Fruit fly (Drosophila melanogaster) whole organism, embryonic: ENCODE results near the gene et.

Experiments used
- Ada2b ChIP-seq: fragments of 200-800 bp; sonication (Bioruptor generic); IDR thresholded peaks from 2 replicates; pipeline ENCODE4 v1.3.6; 2022; ENCODE audit warnings: missing biosample characterization, missing genetic modification characterization
- Antp ChIP-seq: fragments of 200-800 bp; sonication (Bioruptor generic); optimal IDR thresholded peaks from 3 replicates; lab custom pipeline; 2016; ENCODE audit warnings: missing biosample characterization, missing genetic modification characterization
- Asciz ChIP-seq: fragments of 200-800 bp; sonication (Bioruptor generic); optimal IDR thresholded peaks from 2 replicates; lab custom pipeline; 2017; ENCODE audit warnings: missing biosample characterization, mild to moderate bottlenecking, missing genetic modification characterization, missing genetic modification reagents
- CG10267 ChIP-seq: fragments of 200-800 bp; sonication (Bioruptor generic); optimal IDR thresholded peaks from 2 replicates; lab custom pipeline; 2018; ENCODE audit warnings: missing biosample characterization, mild to moderate bottlenecking, missing genetic modification characterization, moderate library complexity
- CG11093 ChIP-seq: fragments of 200-800 bp; sonication (Bioruptor generic); IDR thresholded peaks from 3 replicates; pipeline ENCODE4 v1.3.6; 2022; ENCODE audit warnings: missing biosample characterization, missing genetic modification characterization
- CG11695 ChIP-seq: fragments of 200-800 bp; sonication (Bioruptor generic); IDR thresholded peaks from 3 replicates; pipeline ENCODE4 v1.3.6; 2022; ENCODE audit warnings: missing biosample characterization, missing genetic modification characterization
- CG12744 ChIP-seq: fragments of 200-800 bp; sonication (Bioruptor generic); optimal IDR thresholded peaks from 2 replicates; lab custom pipeline; 2016; ENCODE audit warnings: missing biosample characterization, missing genetic modification characterization
- CG13296 ChIP-seq: fragments of 200-800 bp; sonication (Bioruptor generic); optimal IDR thresholded peaks from 3 replicates; lab custom pipeline; 2018; ENCODE audit warnings: missing biosample characterization, mild to moderate bottlenecking, missing genetic modification characterization
- CG13894 ChIP-seq: fragments of 200-800 bp; sonication (Bioruptor generic); optimal IDR thresholded peaks from 3 replicates; lab custom pipeline; 2018; ENCODE audit warnings: missing biosample characterization, mild to moderate bottlenecking, missing genetic modification characterization, moderate library complexity
- CG14441 ChIP-seq: fragments of 200-800 bp; sonication (Bioruptor generic); IDR thresholded peaks from 2 replicates; pipeline ENCODE4 v1.3.6; 2022; ENCODE audit warnings: missing biosample characterization, missing genetic modification characterization
- CG15479 ChIP-seq: fragments of 200-800 bp; sonication (Bioruptor generic); optimal IDR thresholded peaks from 3 replicates; lab custom pipeline; 2019; ENCODE audit warnings: missing biosample characterization, mild to moderate bottlenecking, missing genetic modification characterization, moderate library complexity
- CG15696 ChIP-seq: fragments of 200-800 bp; sonication (Bioruptor generic); optimal IDR thresholded peaks from 2 replicates; lab custom pipeline; 2019; ENCODE audit warnings: missing biosample characterization, mild to moderate bottlenecking, missing genetic modification characterization, moderate library complexity
- CG30020 ChIP-seq: fragments of 200-800 bp; optimal IDR thresholded peaks from 2 replicates; lab custom pipeline; 2019; ENCODE audit warnings: missing biosample characterization, mild to moderate bottlenecking, missing genetic modification characterization, moderate library complexity
- CG31388 ChIP-seq: fragments of 200-800 bp; sonication (Bioruptor generic); optimal IDR thresholded peaks from 2 replicates; lab custom pipeline; 2016; ENCODE audit warnings: missing biosample characterization, missing genetic modification characterization
- CG3407 ChIP-seq: fragments of 200-800 bp; sonication (Bioruptor generic); optimal IDR thresholded peaks from 2 replicates; lab custom pipeline; 2018; ENCODE audit warnings: missing biosample characterization, mild to moderate bottlenecking, missing genetic modification characterization
- CG34376 ChIP-seq: fragments of 200-800 bp; sonication (Bioruptor generic); optimal IDR thresholded peaks from 2 replicates; lab custom pipeline; 2018; ENCODE audit warnings: missing biosample characterization, mild to moderate bottlenecking, missing genetic modification characterization
- CG4424 ChIP-seq: fragments of 200-800 bp; sonication (Bioruptor generic); optimal IDR thresholded peaks from 3 replicates; lab custom pipeline; 2016; ENCODE audit warnings: missing biosample characterization, missing genetic modification characterization
- CG7271 ChIP-seq: fragments of 200-800 bp; sonication (Bioruptor generic); optimal IDR thresholded peaks from 2 replicates; lab custom pipeline; 2018; ENCODE audit warnings: missing biosample characterization, mild to moderate bottlenecking, missing genetic modification characterization, moderate library complexity
- CG7786 ChIP-seq: fragments of 200-800 bp; sonication (Bioruptor generic); optimal IDR thresholded peaks from 2 replicates; lab custom pipeline; 2016; ENCODE audit warnings: missing biosample characterization, missing genetic modification characterization
- CG8089 ChIP-seq: fragments of 200-800 bp; sonication (Bioruptor generic); optimal IDR thresholded peaks from 3 replicates; lab custom pipeline; 2016; ENCODE audit warnings: missing biosample characterization, missing genetic modification characterization
- Eip74EF ChIP-seq, 2 experiments: fragments of 200-800 bp in 1 of 2; fragments of >200 bp in 1 of 2; sonication (Bioruptor generic) in 1 of 2; optimal IDR thresholded peaks; 2 replicates each; lab custom pipeline; 2017 to 2019; ENCODE audit warnings: missing biosample characterization in 2 of 2, missing genetic modification characterization in 2 of 2, mild to moderate bottlenecking in 1 of 2, moderate library complexity in 1 of 2
- Ets65A ChIP-seq: fragments of 200-800 bp; sonication (Bioruptor generic); peaks from one replicate; lab custom pipeline; 2016; ENCODE audit warnings: missing biosample characterization, missing genetic modification characterization
- Hand ChIP-seq: fragments of 200-800 bp; sonication (Bioruptor generic); optimal IDR thresholded peaks from 2 replicates; lab custom pipeline; 2017; ENCODE audit warnings: mild to moderate bottlenecking, missing biosample characterization, missing genetic modification reagents, missing genetic modification characterization
- MESR4 ChIP-seq: fragments of 200-800 bp; sonication (Bioruptor generic); optimal IDR thresholded peaks from 2 replicates; lab custom pipeline; 2018; ENCODE audit warnings: missing biosample characterization, mild to moderate bottlenecking, missing genetic modification characterization, moderate library complexity
- Mes4 ChIP-seq: fragments of 200-800 bp; sonication (Bioruptor generic); optimal IDR thresholded peaks from 2 replicates; lab custom pipeline; 2016; ENCODE audit warnings: missing biosample characterization, missing genetic modification characterization
- NFAT ChIP-seq: fragments of 200-800 bp; sonication (Bioruptor generic); IDR thresholded peaks from 2 replicates; pipeline ENCODE4 v1.3.6; 2022; ENCODE audit warnings: missing biosample characterization, missing genetic modification characterization
- Rfx ChIP-seq: fragments of 200-800 bp; sonication (Bioruptor generic); IDR thresholded peaks from 2 replicates; pipeline ENCODE4 v1.3.6; 2022; ENCODE audit warnings: missing biosample characterization, missing genetic modification characterization
- Usf ChIP-seq: fragments of 200-800 bp; sonication (Bioruptor generic); optimal IDR thresholded peaks from 2 replicates; lab custom pipeline; 2017; ENCODE audit warnings: missing genotype, missing biosample characterization, missing genetic modification characterization
- ab ChIP-seq: fragments of 200-800 bp; sonication (Bioruptor generic); optimal IDR thresholded peaks from 2 replicates; lab custom pipeline; 2016; ENCODE audit warnings: missing biosample characterization, missing genetic modification characterization
- br ChIP-seq: fragments of >200 bp; optimal IDR thresholded peaks from 2 replicates; lab custom pipeline; 2017
- cad ChIP-seq: fragments of >200 bp; optimal IDR thresholded peaks from 2 replicates; lab custom pipeline; 2017; ENCODE audit warnings: missing biosample characterization, missing genetic modification characterization
- cas ChIP-seq: fragments of 200-800 bp; sonication (Bioruptor generic); IDR thresholded peaks from 2 replicates; pipeline ENCODE4 v1.3.6; 2022; ENCODE audit warnings: missing biosample characterization, missing genetic modification characterization
- cg ChIP-seq: fragments of 200-800 bp; sonication (Bioruptor generic); optimal IDR thresholded peaks from 3 replicates; lab custom pipeline; 2019; ENCODE audit warnings: missing biosample characterization, mild to moderate bottlenecking, missing genetic modification characterization, moderate library complexity
- chinmo ChIP-seq: fragments of 200-800 bp; sonication (Bioruptor generic); IDR thresholded peaks from 4 replicates; pipeline ENCODE4 v1.3.6; 2022; ENCODE audit warnings: missing biosample characterization, missing genetic modification characterization; ENCODE audit not compliant: partially characterized antibody
- grn ChIP-seq: fragments of 200-800 bp; sonication (Bioruptor generic); optimal IDR thresholded peaks from 3 replicates; lab custom pipeline; 2017; ENCODE audit warnings: missing biosample characterization, missing genetic modification characterization
- gsb ChIP-seq: fragments of 200-800 bp; sonication (Bioruptor generic); IDR thresholded peaks from 2 replicates; pipeline ENCODE4 v1.3.6; 2022; ENCODE audit warnings: missing biosample characterization, missing genetic modification characterization
- insv ChIP-seq, 2 experiments: fragments of 200-800 bp; sonication (Bioruptor generic); optimal IDR thresholded peaks; 3 replicates each; lab custom pipeline; 2016 to 2018; ENCODE audit warnings: missing biosample characterization in 2 of 2, missing genetic modification characterization in 2 of 2
- kni ChIP-seq: fragments of 200-800 bp; sonication (Bioruptor generic); optimal IDR thresholded peaks from 3 replicates; lab custom pipeline; 2017; ENCODE audit warnings: mild to moderate bottlenecking, missing biosample characterization, missing genetic modification reagents, missing genetic modification characterization
- nau ChIP-seq: fragments of 200-800 bp; sonication (Bioruptor generic); optimal IDR thresholded peaks from 3 replicates; lab custom pipeline; 2017; ENCODE audit warnings: missing biosample characterization, mild to moderate bottlenecking, missing genetic modification characterization, missing genetic modification reagents
- odd ChIP-seq: fragments of 200-800 bp; sonication (Bioruptor generic); optimal IDR thresholded peaks from 2 replicates; lab custom pipeline; 2017; ENCODE audit warnings: missing biosample characterization, mild to moderate bottlenecking, missing genetic modification characterization
- onecut ChIP-seq: fragments of 200-800 bp; sonication (Bioruptor generic); IDR thresholded peaks from 2 replicates; pipeline ENCODE4 v1.3.6; 2022; ENCODE audit warnings: missing biosample characterization, missing genetic modification characterization
- pan ChIP-seq, 4 experiments: fragments of >200 bp in 3 of 4; fragments of 200-800 bp in 1 of 4; sonication (Bioruptor generic) in 1 of 4; optimal IDR thresholded peaks in 3 of 4; IDR thresholded peaks in 1 of 4; 2 replicates each; pipeline versions ENCODE4 v1.3.6 to Lab custom; 2017 to 2022; ENCODE audit warnings: missing biosample characterization in 2 of 4, missing genetic modification characterization in 2 of 4, mixed read lengths in 1 of 4
- ranshi ChIP-seq: fragments of 200-800 bp; sonication (Bioruptor generic); IDR thresholded peaks from 2 replicates; pipeline ENCODE4 v1.3.6; 2022; ENCODE audit warnings: missing biosample characterization, missing genetic modification characterization
- seq ChIP-seq: fragments of 200-800 bp; sonication (Bioruptor generic); IDR thresholded peaks from 2 replicates; pipeline ENCODE4 v1.3.6; 2022; ENCODE audit warnings: missing biosample characterization, missing genetic modification characterization
- shn ChIP-seq: fragments of 200-800 bp; sonication (Bioruptor generic); optimal IDR thresholded peaks from 3 replicates; lab custom pipeline; 2016; ENCODE audit warnings: missing biosample characterization, missing genetic modification characterization
- sisA ChIP-seq: fragments of 200-800 bp; sonication (Bioruptor generic); IDR thresholded peaks from 2 replicates; pipeline ENCODE4 v1.3.6; 2022; ENCODE audit warnings: missing biosample characterization, missing genetic modification characterization
- trem ChIP-seq: fragments of 200-800 bp; optimal IDR thresholded peaks from 3 replicates; lab custom pipeline; 2019; ENCODE audit warnings: missing biosample characterization, mild to moderate bottlenecking, missing genetic modification characterization, moderate library complexity
- twi ChIP-seq: fragments of 200-800 bp; optimal IDR thresholded peaks from 2 replicates; lab custom pipeline; 2019; ENCODE audit warnings: missing biosample characterization, mild to moderate bottlenecking, missing genetic modification characterization, moderate library complexity
- z ChIP-seq: fragments of 200-800 bp; sonication (Bioruptor generic); IDR thresholded peaks from 3 replicates; pipeline ENCODE4 v1.3.6; 2022; ENCODE audit warnings: missing biosample characterization, missing genetic modification characterization

et gene

dm6 chrX:19692951-19693698 is 17.4 kb upstream of the et start, which contains the start of gene Mer (continued):
- peak; percentile 81 for TF ChIP-seq CG7786 (GFP tag; lab: Kevin White, UChicago)
- peak; percentile 84 for TF ChIP-seq CG13894
- TF ChIP-seq CG15696 (tag; lab: Kevin White, UChicago): peak; percentile 68
- no peak for TF ChIP-seq chinmo (GFP tag; lab: Robert Waterston, UW)
- TF ChIP-seq NFAT: peak; percentile 48
- TF ChIP-seq br (lab: Kevin White, UChicago): no peak
- TF ChIP-seq shn (GFP tag; lab: Kevin White, UChicago): peak; percentile 89
- TF ChIP-seq Hand (GFP tag; lab: Kevin White, UChicago): peak; percentile 80
- peak; percentile 57 for TF ChIP-seq Usf (GFP tag; lab: Kevin White, UChicago)
- TF ChIP-seq Asciz: no peak
- TF ChIP-seq CG8089 (GFP tag; lab: Kevin White, UChicago): peak; percentile 71
- TF ChIP-seq CG30020: peak; percentile 63
- TF ChIP-seq Ets65A (GFP tag; lab: Kevin White, UChicago): peak; percentile 97
- TF ChIP-seq trem (tag; lab: Kevin White, UChicago): peak; percentile 86
- TF ChIP-seq sisA (GFP tag; lab: Robert Waterston, UW): peak; percentile 76
- peak; percentile 90 for TF ChIP-seq CG34376 (GFP tag; lab: Kevin White, UChicago)
- TF ChIP-seq Rfx: peak; percentile 92
- TF ChIP-seq insv (GFP tag; optimal IDR thresholded peaks at IDR 0.05; lab: Kevin White, UChicago): peak in 1 of 2 experiments; percentile 45
- peak; percentile 57 for TF ChIP-seq ab (GFP tag; lab: Kevin White, UChicago)
- peak; percentile 82 for TF ChIP-seq cas
- peak; percentile 1 for TF ChIP-seq kni (GFP tag; lab: Kevin White, UChicago)
- TF ChIP-seq grn (GFP tag; lab: Kevin White, UChicago): no peak
- TF ChIP-seq Antp (GFP tag; lab: Kevin White, UChicago): peak; percentile 92
- no peak for TF ChIP-seq nau (GFP tag; lab: Kevin White, UChicago)
- peak; percentile 71 for TF ChIP-seq CG10267 (tag; lab: Kevin White, UChicago)
- TF ChIP-seq gsb (GFP tag; lab: Robert Waterston, UW): peak; percentile 71
- peak; percentile 87 for TF ChIP-seq CG13296 (GFP tag; lab: Kevin White, UChicago)
- peak; percentile 92 for TF ChIP-seq CG11695 (GFP tag; lab: Robert Waterston, UW)
- TF ChIP-seq CG12744 (GFP tag; lab: Kevin White, UChicago): peak; percentile 49
- TF ChIP-seq Ada2b (GFP tag; lab: Robert Waterston, UW): peak; percentile 85
- TF ChIP-seq CG15479: peak; percentile 27
- TF ChIP-seq Eip74EF (GFP tag; optimal IDR thresholded peaks at IDR 0.05; lab: Kevin White, UChicago): no peak
- no peak for TF ChIP-seq cg (GFP tag; lab: Kevin White, UChicago)
- no peak for TF ChIP-seq z (GFP tag; lab: Robert Waterston, UW)
- TF ChIP-seq Mes4 (GFP tag; lab: Kevin White, UChicago): peak; percentile 71
- TF ChIP-seq seq: peak; percentile 85
- peak; percentile 47 for TF ChIP-seq CG3407
- no peak for TF ChIP-seq pan (optimal IDR thresholded peaks at IDR 0.05; lab: Kevin White, UChicago)
- peak in 1 of 2 experiments; percentile 87 for TF ChIP-seq pan (GFP tag; optimal IDR thresholded peaks at IDR 0.05 in 1 of 2, IDR thresholded peaks at IDR 0.05 in 1 of 2)
- peak; percentile 86 for TF ChIP-seq MESR4 (GFP tag; lab: Kevin White, UChicago)
- peak; percentile 36 for TF ChIP-seq CG31388 (GFP tag; lab: Kevin White, UChicago)
- TF ChIP-seq twi (tag; lab: Kevin White, UChicago): peak; percentile 62
- no peak for TF ChIP-seq CG7271 (tag; lab: Kevin White, UChicago)
- no peak for TF ChIP-seq cad (GFP tag; lab: Kevin White, UChicago)
- peak; percentile 71 for TF ChIP-seq odd (GFP tag; lab: Kevin White, UChicago)
- peak; percentile 55; the same call in 2 of the 3 replicates for TF ChIP-seq CG11093 (GFP tag; lab: Robert Waterston, UW)
- TF ChIP-seq CG4424 (GFP tag; lab: Kevin White, UChicago): peak; percentile 79
- TF ChIP-seq ranshi (GFP tag; lab: Robert Waterston, UW): peak; percentile 86
- TF ChIP-seq CG14441 (GFP tag; lab: Robert Waterston, UW): peak; percentile 77
- peak; percentile 78 for TF ChIP-seq onecut
